Worm (Caenorhabditis elegans): ENCODE data around the gene pct-1.

ce11 chrIV:8211747-8212146, 35.5 kb downstream of the pct-1 start, which contains the start of gene C07G1.7:
- TF ChIP-seq him-1 (tag; optimal IDR thresholded peaks at IDR 0.05), result no peak
- TF ChIP-seq dao-5 (tag; optimal IDR thresholded peaks at IDR 0.05), result no peak

All from whole organism, L4/young adult.